Worm (Caenorhabditis elegans) whole organism, L1 larva: Measurements from ENCODE around the gene W03A5.1.
A peak's percentile ranks its signal among the peaks of the same experiment; 100 is the strongest.

Experiments
- F16B12.6 ChIP-seq: fragments of 150-350 bp; optimal IDR thresholded peaks from 2 replicates; lab custom pipeline; 2014; ENCODE audit warnings: missing biosample characterization, missing genetic modification characterization
- Y116A8C.19 ChIP-seq: sonication (generic microtip); optimal IDR thresholded peaks from 2 replicates; lab custom pipeline; 2016; ENCODE audit warnings: missing compliant biosample characterization, missing genetic modification characterization, borderline replicate concordance
- aha-1 ChIP-seq: fragments of 150-350 bp; optimal IDR thresholded peaks from 2 replicates; lab custom pipeline; 2014; ENCODE audit warnings: missing biosample characterization, missing genetic modification characterization
- alr-1 ChIP-seq: fragments of 200-800 bp; sonication (Bioruptor generic); optimal IDR thresholded peaks from 2 replicates; lab custom pipeline; 2018; ENCODE audit warnings: borderline replicate concordance, mild to moderate bottlenecking, missing genetic modification characterization, missing compliant biosample characterization
- aly-2 ChIP-seq: fragments of 150-350 bp; optimal IDR thresholded peaks from 2 replicates; lab custom pipeline; 2014; ENCODE audit warnings: missing biosample characterization, missing genetic modification characterization
- blmp-1 ChIP-seq: fragments of 150-350 bp; optimal IDR thresholded peaks from 2 replicates; lab custom pipeline; 2014; ENCODE audit warnings: missing biosample characterization, missing genetic modification characterization
- ceh-63 ChIP-seq: fragments of 200-800 bp; sonication (Bioruptor generic); optimal IDR thresholded peaks from 2 replicates; lab custom pipeline; 2018; ENCODE audit warnings: mild to moderate bottlenecking, missing genetic modification characterization, missing compliant biosample characterization
- ceh-82 ChIP-seq, 3 experiments: fragments of 150-350 bp in 1 of 3; sonication (generic microtip) in 2 of 3; optimal IDR thresholded peaks; 2 replicates each; lab custom pipeline; 2014 to 2017; ENCODE audit warnings: missing biosample characterization in 3 of 3, missing genetic modification characterization in 3 of 3
- ceh-90 ChIP-seq: sonication (generic microtip); optimal IDR thresholded peaks from 2 replicates; lab custom pipeline; 2016; ENCODE audit warnings: missing genetic modification characterization, missing compliant biosample characterization
- ces-1 ChIP-seq: fragments of 150-350 bp; optimal IDR thresholded peaks from 2 replicates; lab custom pipeline; 2014; ENCODE audit warnings: missing biosample characterization, missing genetic modification reagents, missing genetic modification characterization
- dpl-1 ChIP-seq, 3 experiments: fragments of 150-350 bp in 2 of 3; sonication (generic microtip) in 1 of 3; optimal IDR thresholded peaks; 2 replicates each; lab custom pipeline; 2014 to 2017; ENCODE audit warnings: missing biosample characterization in 3 of 3, missing genetic modification characterization in 3 of 3, missing genetic modification reagents in 3 of 3
- efl-3 ChIP-seq: fragments of 200-800 bp; sonication (Bioruptor generic); optimal IDR thresholded peaks from 2 replicates; lab custom pipeline; 2018; ENCODE audit warnings: mild to moderate bottlenecking, missing genetic modification characterization, missing compliant biosample characterization
- egl-13 ChIP-seq: sonication (generic microtip); optimal IDR thresholded peaks from 2 replicates; lab custom pipeline; 2016; ENCODE audit warnings: missing genotype, missing genetic modification reagents, missing genetic modification characterization, missing compliant biosample characterization
- elt-3 ChIP-seq, 6 experiments: fragments of 150-350 bp in 1 of 6; sonication (generic microtip); optimal IDR thresholded peaks; 2 replicates each; lab custom pipeline; 2017 to 2018; ENCODE audit warnings: missing biosample characterization in 6 of 6, missing genetic modification characterization in 6 of 6, inconsistent platforms in 1 of 6
- fkh-10 ChIP-seq: sonication (generic microtip); optimal IDR thresholded peaks from 2 replicates; lab custom pipeline; 2017; ENCODE audit warnings: missing biosample characterization, missing genetic modification reagents, missing genetic modification characterization
- grh-1 ChIP-seq: fragments of 200-800 bp; sonication (Bioruptor generic); IDR thresholded peaks from 2 replicates; pipeline ENCODE4 v1.3.6; 2022; ENCODE audit warnings: missing genetic modification reagents, missing genetic modification characterization, missing compliant biosample characterization
- hlh-17 ChIP-seq: fragments of 200-800 bp; sonication (Bioruptor generic); optimal IDR thresholded peaks from 2 replicates; lab custom pipeline; 2018; ENCODE audit warnings: missing genetic modification characterization, mild to moderate bottlenecking, missing compliant biosample characterization, moderate library complexity, borderline replicate concordance
- lin-13 ChIP-seq: fragments of 150-350 bp; optimal IDR thresholded peaks from 2 replicates; lab custom pipeline; 2014; ENCODE audit warnings: missing biosample characterization, missing genetic modification reagents, missing genetic modification characterization
- lin-14 ChIP-seq: fragments of 200-800 bp; sonication (Bioruptor generic); optimal IDR thresholded peaks from 2 replicates; lab custom pipeline; 2018; ENCODE audit warnings: mild to moderate bottlenecking, missing genetic modification characterization, moderate library complexity, missing compliant biosample characterization
- lin-15B ChIP-seq: fragments of 150-350 bp; sonication (generic microtip); optimal IDR thresholded peaks from 3 replicates; lab custom pipeline; 2014; ENCODE audit warnings: missing biosample characterization, missing genetic modification characterization
- lin-39 ChIP-seq: fragments of 150-350 bp; optimal IDR thresholded peaks from 2 replicates; lab custom pipeline; 2014; ENCODE audit warnings: missing biosample characterization, missing genetic modification reagents, missing genetic modification characterization
- lir-3 ChIP-seq: sonication (generic microtip); optimal IDR thresholded peaks from 2 replicates; lab custom pipeline; 2016; ENCODE audit warnings: mild to moderate bottlenecking, missing genetic modification characterization, moderate library complexity, missing compliant biosample characterization; ENCODE audit not compliant: poor library complexity
- mef-2 ChIP-seq: fragments of 150-350 bp; optimal IDR thresholded peaks from 2 replicates; lab custom pipeline; 2014; ENCODE audit warnings: missing biosample characterization, missing genetic modification characterization
- mep-1 ChIP-seq: fragments of 150-350 bp; optimal IDR thresholded peaks from 2 replicates; lab custom pipeline; 2014; ENCODE audit warnings: missing biosample characterization, missing genetic modification characterization
- nhr-19 ChIP-seq: fragments of 200-800 bp; sonication (Bioruptor generic); conservative IDR thresholded peaks from 2 replicates; pipeline ENCODE4 v1.3.6; 2022; ENCODE audit warnings: missing genetic modification characterization, missing compliant biosample characterization
- nhr-237 ChIP-seq: fragments of 150-350 bp; optimal IDR thresholded peaks from 2 replicates; lab custom pipeline; 2014; ENCODE audit warnings: missing biosample characterization, missing genetic modification characterization
- nhr-47 ChIP-seq: sonication (generic microtip); optimal IDR thresholded peaks from 2 replicates; lab custom pipeline; 2016; ENCODE audit warnings: mild to moderate bottlenecking, missing genetic modification characterization, moderate library complexity, missing compliant biosample characterization
- nhr-71 ChIP-seq: sonication (generic microtip); optimal IDR thresholded peaks from 2 replicates; lab custom pipeline; 2016; ENCODE audit warnings: mild to moderate bottlenecking, missing genetic modification characterization, moderate library complexity, missing compliant biosample characterization
- nhr-76 ChIP-seq: sonication (generic microtip); optimal IDR thresholded peaks from 2 replicates; lab custom pipeline; 2017; ENCODE audit warnings: missing biosample characterization, missing genetic modification characterization
- nhr-77 ChIP-seq: fragments of 150-350 bp; optimal IDR thresholded peaks from 2 replicates; lab custom pipeline; 2014; ENCODE audit warnings: missing biosample characterization, missing genetic modification characterization
- nhr-90 ChIP-seq: sonication (generic microtip); optimal IDR thresholded peaks from 2 replicates; lab custom pipeline; 2016; ENCODE audit warnings: mild to moderate bottlenecking, missing genetic modification characterization, missing compliant biosample characterization; ENCODE audit not compliant: poor library complexity
- pag-3 ChIP-seq: sonication (generic microtip); optimal IDR thresholded peaks from 2 replicates; lab custom pipeline; 2017; ENCODE audit warnings: missing genetic modification characterization, mild to moderate bottlenecking, missing compliant biosample characterization, antibody characterized with exemption, borderline replicate concordance; ENCODE audit not compliant: insufficient read depth
- pax-3 ChIP-seq: fragments of 200-800 bp; sonication (Bioruptor generic); optimal IDR thresholded peaks from 2 replicates; lab custom pipeline; 2018; ENCODE audit warnings: mild to moderate bottlenecking, missing genetic modification characterization, moderate library complexity, missing compliant biosample characterization
- pqm-1 ChIP-seq: sonication (generic microtip); optimal IDR thresholded peaks from 3 replicates; lab custom pipeline; 2017; ENCODE audit warnings: missing biosample characterization, missing genetic modification characterization
- rnt-1 ChIP-seq: sonication (generic microtip); optimal IDR thresholded peaks from 2 replicates; lab custom pipeline; 2016; ENCODE audit warnings: mild to moderate bottlenecking, missing genetic modification characterization, moderate library complexity, missing compliant biosample characterization
- skn-1 ChIP-seq: fragments of 150-350 bp; optimal IDR thresholded peaks from 2 replicates; lab custom pipeline; 2014; ENCODE audit warnings: missing biosample characterization, missing genetic modification characterization
- snpc-4 ChIP-seq: fragments of 150-350 bp; optimal IDR thresholded peaks from 2 replicates; lab custom pipeline; 2014; ENCODE audit warnings: missing biosample characterization, missing genetic modification characterization
- snu-23 ChIP-seq: sonication (generic microtip); optimal IDR thresholded peaks from 2 replicates; lab custom pipeline; 2016; ENCODE audit warnings: missing genetic modification characterization, missing compliant biosample characterization
- sptf-1 ChIP-seq: fragments of 150-350 bp; optimal IDR thresholded peaks from 2 replicates; lab custom pipeline; 2014; ENCODE audit warnings: missing biosample characterization, missing genetic modification characterization
- sup-37 ChIP-seq: fragments of 200-800 bp; sonication (Bioruptor generic); optimal IDR thresholded peaks from 2 replicates; lab custom pipeline; 2018; ENCODE audit warnings: mild to moderate bottlenecking, missing genetic modification characterization, missing compliant biosample characterization
- tbx-2 ChIP-seq: sonication (generic microtip); optimal IDR thresholded peaks from 2 replicates; lab custom pipeline; 2016; ENCODE audit warnings: missing genetic modification characterization, missing compliant biosample characterization
- tlp-1 ChIP-seq: fragments of 150-350 bp; optimal IDR thresholded peaks from 2 replicates; lab custom pipeline; 2014; ENCODE audit warnings: missing biosample characterization, missing genetic modification characterization
- unc-130 ChIP-seq: fragments of 150-350 bp; optimal IDR thresholded peaks from 2 replicates; lab custom pipeline; 2017; ENCODE audit warnings: missing biosample characterization, missing genetic modification characterization, inconsistent platforms
- unc-30 ChIP-seq: sonication (generic microtip); optimal IDR thresholded peaks from 2 replicates; lab custom pipeline; 2017; ENCODE audit warnings: missing biosample characterization, missing genetic modification characterization
- unc-62 ChIP-seq: fragments of 150-350 bp; optimal IDR thresholded peaks from 2 replicates; lab custom pipeline; 2014; ENCODE audit warnings: missing biosample characterization, missing genetic modification reagents, missing genetic modification characterization
- unc-98 ChIP-seq: fragments of 200-800 bp; sonication (Bioruptor generic); IDR thresholded peaks from 2 replicates; pipeline ENCODE4 v1.3.6; 2022; ENCODE audit warnings: missing genetic modification characterization, missing compliant biosample characterization
- vab-15 ChIP-seq: sonication (generic microtip); optimal IDR thresholded peaks from 2 replicates; lab custom pipeline; 2017; ENCODE audit warnings: missing genotype, mild to moderate bottlenecking, missing genetic modification characterization, missing compliant biosample characterization
- xbp-1 ChIP-seq: sonication (generic microtip); optimal IDR thresholded peaks from 2 replicates; lab custom pipeline; 2016; ENCODE audit warnings: missing genetic modification characterization, missing compliant biosample characterization
- zag-1 ChIP-seq: fragments of 150-350 bp; optimal IDR thresholded peaks from 2 replicates; lab custom pipeline; 2014; ENCODE audit warnings: missing biosample characterization, missing genetic modification characterization
- zip-4 ChIP-seq: fragments of 200-800 bp; sonication (Bioruptor generic); optimal IDR thresholded peaks from 2 replicates; lab custom pipeline; 2018; ENCODE audit warnings: mild to moderate bottlenecking, missing genetic modification characterization, moderate library complexity, missing compliant biosample characterization
- ztf-11 ChIP-seq, 2 experiments: sonication (generic microtip); optimal IDR thresholded peaks; 2 replicates each; lab custom pipeline; 2016 to 2017; ENCODE audit warnings: missing genetic modification characterization in 2 of 2, missing biosample characterization in 1 of 2, missing compliant biosample characterization in 1 of 2
- ztf-4 ChIP-seq: fragments of 150-350 bp; optimal IDR thresholded peaks from 2 replicates; lab custom pipeline; 2014; ENCODE audit warnings: missing biosample characterization, missing genetic modification characterization

Gene W03A5.1

ce11 chrIII:5449762-5450308 is 42.1 kb downstream of the W03A5.1 start, which contains the start of gene F48E8.8 (continued):
- TF ChIP-seq nhr-77 (peak; percentile 14), tlp-1 (tag; lab: Kevin White, UChicago) (no peak), egl-13 (no peak), lin-13 (GFP tag; lab: Kevin White, UChicago) (no peak), aly-2 (no peak), ztf-4 (no peak), fkh-10 (no peak), snpc-4 (tag; lab: Kevin White, UChicago) (no peak), nhr-47 (tag; lab: Kevin White, UChicago) (peak; percentile 69), alr-1 (no peak), ces-1 (GFP tag; lab: Kevin White, UChicago) (no peak), nhr-76 (tag; lab: Kevin White, UChicago) (no peak), ceh-63 (no peak), snu-23 (GFP tag; lab: Kevin White, UChicago) (peak; percentile 66), sup-37 (GFP tag; lab: Kevin White, UChicago) (no peak), lin-14 (peak; percentile 80), vab-15 (tag; lab: Kevin White, UChicago) (no peak), zip-4 (GFP tag; lab: Kevin White, UChicago) (no peak), pax-3 (tag; lab: Kevin White, UChicago) (no peak), pag-3 (tag; lab: Kevin White, UChicago) (no peak), sptf-1 (tag; lab: Kevin White, UChicago) (no peak), nhr-19 (GFP tag; lab: Robert Waterston, UW) (0 out of 2 replicates have a peak, but pooled peaks have one; percentile 36), grh-1 (GFP tag; lab: Robert Waterston, UW) (no peak), Y116A8C.19 (no peak), lin-39 (tag; lab: Kevin White, UChicago) (no peak), xbp-1 (tag; lab: Kevin White, UChicago) (peak; percentile 32), efl-3 (no peak), tbx-2 (tag; lab: Kevin White, UChicago) (peak; percentile 81), mep-1 (peak; percentile 30), dpl-1 (GFP tag; optimal IDR thresholded peaks at IDR 0.05; lab: Kevin White, UChicago) (peak; percentile 34 to 63 (median 62)), zag-1 (no peak), pqm-1 (tag; lab: Kevin White, UChicago) (no peak), aha-1 (tag; lab: Kevin White, UChicago) (no peak), ceh-90 (tag; lab: Kevin White, UChicago) (no peak), blmp-1 (tag; lab: Kevin White, UChicago) (no peak), nhr-71 (tag; lab: Kevin White, UChicago) (peak; percentile 74), hlh-17 (GFP tag; lab: Kevin White, UChicago) (no peak), ztf-11 (tag; optimal IDR thresholded peaks at IDR 0.05; lab: Kevin White, UChicago) (no peak), unc-30 (no peak), nhr-237 (tag; lab: Kevin White, UChicago) (no peak), elt-3 (tag; optimal IDR thresholded peaks at IDR 0.05; lab: Kevin White, UChicago) (no peak), ceh-82 (tag; optimal IDR thresholded peaks at IDR 0.05; lab: Kevin White, UChicago) (peak; percentile 9 to 58 (median 49)), nhr-90 (tag; lab: Kevin White, UChicago) (no peak), unc-62 (GFP tag; lab: Kevin White, UChicago) (no peak), rnt-1 (peak; percentile 83), mef-2 (tag; lab: Kevin White, UChicago) (no peak), lin-15B (peak; percentile 19), F16B12.6 (peak; percentile 79), lir-3 (tag; lab: Kevin White, UChicago) (no peak), unc-98 (no peak), unc-130 (tag; lab: Kevin White, UChicago) (peak; percentile 35), skn-1 (tag; lab: Kevin White, UChicago) (peak; percentile 55)
